Fruit fly (Drosophila melanogaster): ENCODE results near the gene Ipp.

The Ipp gene

dm6 chr3R:13909065-13909464 is 49.5 kb upstream of the Ipp start:
- TF ChIP-seq Kr (GFP tag; optimal IDR thresholded peaks at IDR 0.05) (no peak), CG13424 (tag; optimal IDR thresholded peaks at IDR 0.05) (no peak), Awh (GFP tag; IDR thresholded peaks at IDR 0.05) (peak; percentile 53; the same call in 1 of the 2 replicates), az2 (GFP tag; optimal IDR thresholded peaks at IDR 0.05) (no peak), Xbp1 (GFP tag; optimal IDR thresholded peaks at IDR 0.05) (no peak), sd (tag; optimal IDR thresholded peaks at IDR 0.05) (peak; percentile 61), run (tag; optimal IDR thresholded peaks at IDR 0.05) (peak; percentile 26), abd-A (tag; optimal IDR thresholded peaks at IDR 0.05) (peak; percentile 68), CG5180 (GFP tag; optimal IDR thresholded peaks at IDR 0.05) (no peak), Adf1 (GFP tag; IDR thresholded peaks at IDR 0.05) (no peak), fru (optimal IDR thresholded peaks at IDR 0.05) (no peak), kni (GFP tag; optimal IDR thresholded peaks at IDR 0.05) (peak; percentile 80), CG33557 (GFP tag; optimal IDR thresholded peaks at IDR 0.05) (no peak), CG17385 (GFP tag; optimal IDR thresholded peaks at IDR 0.05) (peak; percentile 30), Nf-YC (tag; optimal IDR thresholded peaks at IDR 0.05) (no peak), CG12769 (tag; optimal IDR thresholded peaks at IDR 0.05) (peak; percentile 28)

- TF ChIP-seq tio (GFP tag; optimal IDR thresholded peaks at IDR 0.05) (no peak), dmrt99B (tag; optimal IDR thresholded peaks at IDR 0.05) (no peak), CG3281 (GFP tag; optimal IDR thresholded peaks at IDR 0.05) (no peak), tx (GFP tag; optimal IDR thresholded peaks at IDR 0.05) (no peak), zen (tag; optimal IDR thresholded peaks at IDR 0.05) (peak; percentile 84), insv (GFP tag; optimal IDR thresholded peaks at IDR 0.05) (peak in 1 of 2 experiments; percentile 73), pho (GFP tag; optimal IDR thresholded peaks at IDR 0.05) (no peak), Ets65A (GFP tag) (peak; percentile 29), CG15073 (GFP tag; optimal IDR thresholded peaks at IDR 0.05) (no peak), amos (GFP tag; IDR thresholded peaks at IDR 0.05; ENCODE audit: partially characterized antibody) (no peak), CG33557 (GFP tag; optimal IDR thresholded peaks at IDR 0.05) (no peak), Bdp1 (GFP tag; optimal IDR thresholded peaks at IDR 0.05) (no peak), gcm (GFP tag; optimal IDR thresholded peaks at IDR 0.05) (no peak), D (optimal IDR thresholded peaks at IDR 0.05) (peak; percentile 98), D (GFP tag; optimal IDR thresholded peaks at IDR 0.05) (no peak), CG1832 (GFP tag; optimal IDR thresholded peaks at IDR 0.05) (no peak), CG5953 (GFP tag; IDR thresholded peaks at IDR 0.05) (no peak), Lim3 (GFP tag; IDR thresholded peaks at IDR 0.05) (no peak), twi (tag; optimal IDR thresholded peaks at IDR 0.05) (no peak), CG14441 (GFP tag; IDR thresholded peaks at IDR 0.05) (no peak), vfl (GFP tag; optimal IDR thresholded peaks at IDR 0.05) (no peak), Atf6 (GFP tag; IDR thresholded peaks at IDR 0.05) (no peak), cad (GFP tag; optimal IDR thresholded peaks at IDR 0.05) (peak; percentile 61), CG16815 (GFP tag; optimal IDR thresholded peaks at IDR 0.05) (no peak), tll (GFP tag; optimal IDR thresholded peaks at IDR 0.05) (peak in 1 of 2 experiments; percentile 3), Sox102F (GFP tag; optimal IDR thresholded peaks at IDR 0.05) (no peak), CG42726 (GFP tag; IDR thresholded peaks at IDR 0.05; ENCODE audit: partially characterized antibody) (no peak)
These were observed 48.7 kb upstream of the Ipp start for dm6 chr3R:13909899-13910298.
